Worm (Caenorhabditis elegans): ENCODE data around the gene skr-15.
A peak's percentile ranks its signal among the peaks of the same experiment; 100 is the strongest.

Gene skr-15

ce11 chrII:3782309-3783000 is 41.5 kb upstream of the skr-15 start, which contains the start of gene T24E12.2:
Gene T24E12.2 (plus strand): TSS chrII:3782950.
- TF ChIP-seq lin-39 (tag; optimal IDR thresholded peaks at IDR 0.05): no peak
- TF ChIP-seq lsy-12 (tag; optimal IDR thresholded peaks at IDR 0.05): no peak
- no peak for TF ChIP-seq unc-62 (GFP tag; optimal IDR thresholded peaks at IDR 0.05)
- no peak for TF ChIP-seq eor-1 (tag; optimal IDR thresholded peaks at IDR 0.05)
- no peak for TF ChIP-seq nhr-11 (tag; optimal IDR thresholded peaks at IDR 0.05)
- no peak for TF ChIP-seq ztf-11 (tag; optimal IDR thresholded peaks at IDR 0.05)
- no peak for TF ChIP-seq fkh-2 (tag; optimal IDR thresholded peaks at IDR 0.05)
- no peak for TF ChIP-seq jun-1 (tag; optimal IDR thresholded peaks at IDR 0.05)
- no peak for TF ChIP-seq nfya-1 (tag; optimal IDR thresholded peaks at IDR 0.05; ENCODE audit: insufficient read depth)
- no peak for TF ChIP-seq hmg-11 (tag; optimal IDR thresholded peaks at IDR 0.05)
- TF ChIP-seq ceh-82 (tag; optimal IDR thresholded peaks at IDR 0.05): no peak
- no peak for TF ChIP-seq sea-2 (GFP tag; optimal IDR thresholded peaks at IDR 0.05)
- TF ChIP-seq pha-4 (tag; optimal IDR thresholded peaks at IDR 0.05): no peak
- no peak for TF ChIP-seq elt-3 (tag; optimal IDR thresholded peaks at IDR 0.05)
- TF ChIP-seq nhr-12 (tag; optimal IDR thresholded peaks at IDR 0.05): no peak
- no peak for TF ChIP-seq fkh-10 (GFP tag; optimal IDR thresholded peaks at IDR 0.05)
- TF ChIP-seq nhr-76 (tag; optimal IDR thresholded peaks at IDR 0.05): no peak

ce11 chrII:3785257-3785656 is 38.7 kb upstream of the skr-15 start, which contains the start of gene T24E12.1:
Gene T24E12.1 (plus strand): TSS chrII:3785557.
- TF ChIP-seq elt-3 (tag; optimal IDR thresholded peaks at IDR 0.05): no peak
- TF ChIP-seq nhr-23 (tag; optimal IDR thresholded peaks at IDR 0.05): no peak
- TF ChIP-seq lin-15B (tag; optimal IDR thresholded peaks at IDR 0.05): no peak
- no peak for TF ChIP-seq ceh-82 (tag; optimal IDR thresholded peaks at IDR 0.05)
- TF ChIP-seq daf-12 (tag; optimal IDR thresholded peaks at IDR 0.05): no peak
- no peak for TF ChIP-seq ztf-4 (tag; optimal IDR thresholded peaks at IDR 0.05)
- no peak for TF ChIP-seq hmg-11 (tag; optimal IDR thresholded peaks at IDR 0.05)
- TF ChIP-seq pqm-1 (tag; optimal IDR thresholded peaks at IDR 0.05): no peak
- no peak for TF ChIP-seq fkh-10 (GFP tag; optimal IDR thresholded peaks at IDR 0.05)
- no peak for TF ChIP-seq unc-62 (GFP tag; optimal IDR thresholded peaks at IDR 0.05)
- TF ChIP-seq tbx-2 (tag; optimal IDR thresholded peaks at IDR 0.05): no peak
- TF ChIP-seq nhr-12 (tag; optimal IDR thresholded peaks at IDR 0.05): no peak

ce11 chrII:3785756-3786155 is 38.2 kb upstream of the skr-15 start:
- TF ChIP-seq mdl-1 (tag; optimal IDR thresholded peaks at IDR 0.05) (no peak), nhr-237 (tag; optimal IDR thresholded peaks at IDR 0.05) (no peak), lin-39 (tag; optimal IDR thresholded peaks at IDR 0.05) (no peak), eor-1 (tag; optimal IDR thresholded peaks at IDR 0.05) (no peak)

ce11 chrII:3786538-3786937 is 37.4 kb upstream of the skr-15 start:
- no peak for TF ChIP-seq R02D3.7 (tag; optimal IDR thresholded peaks at IDR 0.05)
- TF ChIP-seq daf-12 (tag; optimal IDR thresholded peaks at IDR 0.05): no peak
- TF ChIP-seq mdl-1 (tag; optimal IDR thresholded peaks at IDR 0.05): no peak
- TF ChIP-seq egl-27 (tag; optimal IDR thresholded peaks at IDR 0.05): peak; percentile 46
- TF ChIP-seq ceh-16 (tag; optimal IDR thresholded peaks at IDR 0.05): no peak
- TF ChIP-seq nhr-43 (tag; optimal IDR thresholded peaks at IDR 0.05; ENCODE audit: poor library complexity, severe bottlenecking): no peak
- no peak for TF ChIP-seq eor-1 (tag; optimal IDR thresholded peaks at IDR 0.05)
- no peak for TF ChIP-seq ztf-11 (tag; optimal IDR thresholded peaks at IDR 0.05)
- no peak for TF ChIP-seq snpc-4 (tag; optimal IDR thresholded peaks at IDR 0.05)
- TF ChIP-seq sea-2 (GFP tag; optimal IDR thresholded peaks at IDR 0.05): no peak
- no peak for TF ChIP-seq aly-2 (tag; optimal IDR thresholded peaks at IDR 0.05)
- TF ChIP-seq fkh-10 (GFP tag; optimal IDR thresholded peaks at IDR 0.05): no peak
- TF ChIP-seq ama-1 (optimal IDR thresholded peaks at IDR 0.05): no peak
- TF ChIP-seq nhr-76 (tag; optimal IDR thresholded peaks at IDR 0.05): no peak
- no peak for TF ChIP-seq ceh-82 (tag; optimal IDR thresholded peaks at IDR 0.05)
- TF ChIP-seq nhr-11 (tag; optimal IDR thresholded peaks at IDR 0.05): no peak
- peak; percentile 96 for TF ChIP-seq jun-1 (tag; optimal IDR thresholded peaks at IDR 0.05)
- no peak for TF ChIP-seq ceh-28 (tag; optimal IDR thresholded peaks at IDR 0.05)
- TF ChIP-seq ztf-4 (tag; optimal IDR thresholded peaks at IDR 0.05): no peak
- no peak for TF ChIP-seq unc-62 (GFP tag; optimal IDR thresholded peaks at IDR 0.05)
- peak; percentile 35 for TF ChIP-seq skn-1 (tag; optimal IDR thresholded peaks at IDR 0.05)
- TF ChIP-seq nhr-12 (tag; optimal IDR thresholded peaks at IDR 0.05): no peak
- TF ChIP-seq zag-1 (tag; optimal IDR thresholded peaks at IDR 0.05): no peak
- no peak for TF ChIP-seq tbx-2 (tag; optimal IDR thresholded peaks at IDR 0.05)
- TF ChIP-seq nhr-77 (tag; optimal IDR thresholded peaks at IDR 0.05): no peak
- TF ChIP-seq elt-3 (tag; optimal IDR thresholded peaks at IDR 0.05): no peak
- TF ChIP-seq fkh-2 (tag; optimal IDR thresholded peaks at IDR 0.05): no peak
- peak; percentile 100 for TF ChIP-seq elt-2 (tag; optimal IDR thresholded peaks at IDR 0.05)
- TF ChIP-seq lsy-12 (tag; optimal IDR thresholded peaks at IDR 0.05): no peak
- TF ChIP-seq hmg-11 (tag; optimal IDR thresholded peaks at IDR 0.05): no peak
- peak; percentile 100 for TF ChIP-seq pqm-1 (tag; optimal IDR thresholded peaks at IDR 0.05)
- TF ChIP-seq lin-15B (tag; optimal IDR thresholded peaks at IDR 0.05): no peak
- no peak for TF ChIP-seq mml-1 (tag; optimal IDR thresholded peaks at IDR 0.05)
- TF ChIP-seq fos-1 (tag; optimal IDR thresholded peaks at IDR 0.05): peak; percentile 63
- TF ChIP-seq lin-39 (tag; optimal IDR thresholded peaks at IDR 0.05): no peak
- no peak for TF ChIP-seq nhr-23 (tag; optimal IDR thresholded peaks at IDR 0.05)
- TF ChIP-seq nhr-25 (tag; optimal IDR thresholded peaks at IDR 0.05): no peak
- no peak for TF ChIP-seq nfya-1 (tag; optimal IDR thresholded peaks at IDR 0.05; ENCODE audit: insufficient read depth)
- TF ChIP-seq nhr-28 (tag; optimal IDR thresholded peaks at IDR 0.05): no peak
- no peak for TF ChIP-seq ZK546.5 (tag; optimal IDR thresholded peaks at IDR 0.05)
- peak; percentile 92 for TF ChIP-seq pha-4 (tag; optimal IDR thresholded peaks at IDR 0.05)
